Worm (Caenorhabditis elegans): ENCODE results near the gene egrh-3.

The egrh-3 gene

ce11 chrIV:2708329-2708965 lies 19.9 kb upstream of the egrh-3 start:
- TF ChIP-seq F37B4.10 (GFP tag; IDR thresholded peaks at IDR 0.05) (no peak), chd-7 (tag; optimal IDR thresholded peaks at IDR 0.05) (peak; percentile 71), F10E7.11 (tag; optimal IDR thresholded peaks at IDR 0.05) (no peak), hrde-1 (tag; optimal IDR thresholded peaks at IDR 0.05; ENCODE audit: borderline replicate concordance) (no peak), egrh-3 (GFP tag; IDR thresholded peaks at IDR 0.05) (peak; percentile 66; the same call in 1 of the 2 replicates), aptf-3 (GFP tag; IDR thresholded peaks at IDR 0.05) (no peak), ceh-91 (GFP tag; IDR thresholded peaks at IDR 0.05) (no peak), hmg-1.2 (GFP tag; IDR thresholded peaks at IDR 0.05) (peak; percentile 95), pbrm-1 (GFP tag; IDR thresholded peaks at IDR 0.05) (peak; percentile 81), ztf-25 (GFP tag; IDR thresholded peaks at IDR 0.05) (no peak), Y53G8AR.9 (GFP tag; conservative IDR thresholded peaks at IDR 0.05) (0 out of 2 replicates have a peak, but pooled peaks have one; percentile 63), F33H1.4 (GFP tag; IDR thresholded peaks at IDR 0.05) (no peak), T07F8.4 (tag; optimal IDR thresholded peaks at IDR 0.05) (peak; percentile 10), snpc-3.4 (tag; optimal IDR thresholded peaks at IDR 0.05) (no peak), bed-2 (GFP tag; IDR thresholded peaks at IDR 0.05) (no peak), aptf-2 (GFP tag; conservative IDR thresholded peaks at IDR 0.05) (no peak), cebp-1 (GFP tag; IDR thresholded peaks at IDR 0.05) (peak; percentile 54; the same call in 1 of the 2 replicates), cebp-1 (tag; optimal IDR thresholded peaks at IDR 0.05) (peak; percentile 87), tbp1 (GFP tag; optimal IDR thresholded peaks at IDR 0.05) (peak; percentile 48), mxl-1 (tag; optimal IDR thresholded peaks at IDR 0.05) (no peak), Y56A3A.18 (GFP tag; IDR thresholded peaks at IDR 0.05) (no peak), fkh-3 (tag; optimal IDR thresholded peaks at IDR 0.05) (no peak), attf-5 (GFP tag; optimal IDR thresholded peaks at IDR 0.05) (peak; percentile 54), repo-1 (tag; optimal IDR thresholded peaks at IDR 0.05) (peak; percentile 14), mcd-1 (GFP tag; IDR thresholded peaks at IDR 0.05) (peak; percentile 76), attf-6 (GFP tag; IDR thresholded peaks at IDR 0.05) (no peak), rec-8 (tag; optimal IDR thresholded peaks at IDR 0.05) (no peak), somi-1 (GFP tag; optimal IDR thresholded peaks at IDR 0.05) (peak; percentile 53), ztf-6 (GFP tag; IDR thresholded peaks at IDR 0.05) (no peak), efl-1 (GFP tag; optimal IDR thresholded peaks at IDR 0.05) (no peak), cebp-2 (GFP tag; IDR thresholded peaks at IDR 0.05) (no peak), madf-6 (GFP tag; IDR thresholded peaks at IDR 0.05) (peak; percentile 41; the same call in 1 of the 2 replicates), B0336.3 (GFP tag; IDR thresholded peaks at IDR 0.05) (peak; percentile 85), ama-1 (optimal IDR thresholded peaks at IDR 0.05) (peak; percentile 1), ama-1 (GFP tag; optimal IDR thresholded peaks at IDR 0.05) (no peak), dpff-1 (tag; optimal IDR thresholded peaks at IDR 0.05) (no peak), B0019.2 (GFP tag; conservative IDR thresholded peaks at IDR 0.05) (no peak), dpl-1 (GFP tag; optimal IDR thresholded peaks at IDR 0.05) (no peak), ztf-3 (GFP tag; optimal IDR thresholded peaks at IDR 0.05) (peak; percentile 15), madf-10 (tag; optimal IDR thresholded peaks at IDR 0.05) (peak; percentile 65), lag-1 (GFP tag; IDR thresholded peaks at IDR 0.05) (no peak), F23B12.7 (tag; optimal IDR thresholded peaks at IDR 0.05; ENCODE audit: insufficient read depth) (no peak), bed-1 (GFP tag; IDR thresholded peaks at IDR 0.05) (no peak), lir-1 (GFP tag; conservative IDR thresholded peaks at IDR 0.05) (no peak), lin-40 (tag; optimal IDR thresholded peaks at IDR 0.05) (peak; percentile 74), K12H6.12 (tag; optimal IDR thresholded peaks at IDR 0.05) (peak; percentile 85), K11D2.4 (GFP tag; IDR thresholded peaks at IDR 0.05) (peak; percentile 77), dox-1 (GFP tag; IDR thresholded peaks at IDR 0.05) (peak; percentile 82), nhr-120 (GFP tag; IDR thresholded peaks at IDR 0.05) (no peak)

All from whole organism, young adult.